Worm (Caenorhabditis elegans) whole organism, L2 larva: ENCODE measurements around the gene fipr-6.

Experiments
- C34F6.9 ChIP-seq: fragments of 150-350 bp; optimal IDR thresholded peaks from 2 replicates; lab custom pipeline; 2014; ENCODE audit warnings: missing biosample characterization, missing genetic modification characterization
- F13H6.1 ChIP-seq: sonication (generic microtip); optimal IDR thresholded peaks from 2 replicates; lab custom pipeline; 2016; ENCODE audit warnings: missing genetic modification characterization, missing compliant biosample characterization
- Y55F3AM.14 ChIP-seq: fragments of 200-800 bp; sonication (Bioruptor generic); optimal IDR thresholded peaks from 2 replicates; lab custom pipeline; 2018; ENCODE audit warnings: mild to moderate bottlenecking, missing genetic modification characterization, missing compliant biosample characterization
- ZK546.5 ChIP-seq: sonication (generic microtip); optimal IDR thresholded peaks from 2 replicates; lab custom pipeline; 2017; ENCODE audit warnings: missing biosample characterization, missing genetic modification characterization
- alr-1 ChIP-seq: fragments of 150-350 bp; optimal IDR thresholded peaks from 2 replicates; lab custom pipeline; 2014; ENCODE audit warnings: missing biosample characterization, missing genetic modification characterization
- aly-2 ChIP-seq: fragments of 150-350 bp; optimal IDR thresholded peaks from 2 replicates; lab custom pipeline; 2014; ENCODE audit warnings: missing biosample characterization, missing genetic modification characterization
- blmp-1 ChIP-seq: sonication (generic microtip); optimal IDR thresholded peaks from 2 replicates; lab custom pipeline; 2017; ENCODE audit warnings: missing genetic modification characterization, mild to moderate bottlenecking, missing compliant biosample characterization, antibody characterized with exemption, moderate library complexity; ENCODE audit not compliant: insufficient read depth
- ceh-16 ChIP-seq: fragments of 150-350 bp; optimal IDR thresholded peaks from 2 replicates; lab custom pipeline; 2014; ENCODE audit warnings: missing biosample characterization, missing genetic modification characterization
- crh-2 ChIP-seq: sonication (generic microtip); optimal IDR thresholded peaks from 2 replicates; lab custom pipeline; 2017; ENCODE audit warnings: missing biosample characterization, missing genetic modification characterization
- dmd-4 ChIP-seq: sonication (generic microtip); optimal IDR thresholded peaks from 2 replicates; lab custom pipeline; 2017; ENCODE audit warnings: missing biosample characterization, missing genetic modification characterization
- egl-27 ChIP-seq: sonication (generic microtip); optimal IDR thresholded peaks from 3 replicates; lab custom pipeline; 2017; ENCODE audit warnings: missing biosample characterization, missing genetic modification reagents, missing genetic modification characterization
- elt-1 ChIP-seq: fragments of 150-350 bp; optimal IDR thresholded peaks from 2 replicates; lab custom pipeline; 2014; ENCODE audit warnings: missing biosample characterization, missing genetic modification characterization
- fos-1 ChIP-seq: fragments of 150-350 bp; optimal IDR thresholded peaks from 2 replicates; lab custom pipeline; 2014; ENCODE audit warnings: missing biosample characterization, missing genetic modification characterization
- lin-13 ChIP-seq: fragments of 150-350 bp; optimal IDR thresholded peaks from 2 replicates; lab custom pipeline; 2014; ENCODE audit warnings: missing biosample characterization, missing genetic modification reagents, missing genetic modification characterization
- lsy-2 ChIP-seq, 2 experiments: fragments of 150-350 bp in 1 of 2; sonication (generic microtip) in 1 of 2; optimal IDR thresholded peaks; 2 replicates each; lab custom pipeline; 2014 to 2017; ENCODE audit warnings: missing biosample characterization in 2 of 2, missing genetic modification characterization in 2 of 2
- mab-5 ChIP-seq: fragments of 150-350 bp; optimal IDR thresholded peaks from 2 replicates; lab custom pipeline; 2014; ENCODE audit warnings: missing biosample characterization, missing genetic modification characterization
- nhr-10 ChIP-seq: sonication (generic microtip); optimal IDR thresholded peaks from 2 replicates; lab custom pipeline; 2017; ENCODE audit warnings: missing biosample characterization, missing genetic modification characterization
- nhr-11 ChIP-seq: fragments of 150-350 bp; optimal IDR thresholded peaks from 2 replicates; lab custom pipeline; 2014; ENCODE audit warnings: missing biosample characterization, missing genetic modification characterization
- nhr-12 ChIP-seq: fragments of 150-350 bp; optimal IDR thresholded peaks from 2 replicates; lab custom pipeline; 2014; ENCODE audit warnings: missing biosample characterization, missing genetic modification characterization
- nhr-21 ChIP-seq: fragments of 150-350 bp; optimal IDR thresholded peaks from 2 replicates; lab custom pipeline; 2014; ENCODE audit warnings: missing biosample characterization, missing genetic modification characterization
- nhr-23 ChIP-seq: fragments of 150-350 bp; optimal IDR thresholded peaks from 2 replicates; lab custom pipeline; 2014; ENCODE audit warnings: missing biosample characterization, missing genetic modification reagents, missing genetic modification characterization
- nhr-237 ChIP-seq: fragments of 150-350 bp; optimal IDR thresholded peaks from 2 replicates; lab custom pipeline; 2014; ENCODE audit warnings: missing biosample characterization, missing genetic modification characterization
- nhr-25 ChIP-seq: fragments of 150-350 bp; sonication (generic microtip); optimal IDR thresholded peaks from 3 replicates; lab custom pipeline; 2014; ENCODE audit warnings: missing biosample characterization, missing genetic modification characterization
- nhr-6 ChIP-seq: fragments of 150-350 bp; optimal IDR thresholded peaks from 2 replicates; lab custom pipeline; 2014; ENCODE audit warnings: missing biosample characterization, missing genetic modification characterization
- nhr-77 ChIP-seq: fragments of 150-350 bp; optimal IDR thresholded peaks from 2 replicates; lab custom pipeline; 2014; ENCODE audit warnings: missing biosample characterization, missing genetic modification characterization
- sma-9 ChIP-seq, 2 experiments: fragments of 150-350 bp in 1 of 2; sonication (generic microtip) in 1 of 2; optimal IDR thresholded peaks; 2 replicates each; lab custom pipeline; 2014 to 2016; ENCODE audit warnings: missing genetic modification characterization in 2 of 2, mild to moderate bottlenecking in 1 of 2, missing biosample characterization in 1 of 2, missing compliant biosample characterization in 1 of 2, missing genetic modification reagents in 1 of 2, moderate library complexity in 1 of 2
- snpc-4 ChIP-seq: fragments of 150-350 bp; optimal IDR thresholded peaks from 2 replicates; lab custom pipeline; 2014; ENCODE audit warnings: missing biosample characterization, missing genetic modification characterization
- unc-39 ChIP-seq: fragments of 150-350 bp; optimal IDR thresholded peaks from 2 replicates; lab custom pipeline; 2014; ENCODE audit warnings: missing biosample characterization, missing genetic modification characterization
- zag-1 ChIP-seq: fragments of 150-350 bp; optimal IDR thresholded peaks from 2 replicates; lab custom pipeline; 2014; ENCODE audit warnings: missing biosample characterization, missing genetic modification characterization
- ztf-1 ChIP-seq: fragments of 200-800 bp; sonication (Bioruptor generic); conservative IDR thresholded peaks from 2 replicates; pipeline ENCODE4 v1.3.6; 2022; ENCODE audit warnings: missing genetic modification characterization, missing compliant biosample characterization
- ztf-11 ChIP-seq: sonication (generic microtip); optimal IDR thresholded peaks from 2 replicates; lab custom pipeline; 2017; ENCODE audit warnings: missing biosample characterization, missing genetic modification characterization
- ztf-4 ChIP-seq: fragments of 150-350 bp; optimal IDR thresholded peaks from 2 replicates; lab custom pipeline; 2014; ENCODE audit warnings: missing biosample characterization, missing genetic modification characterization

The fipr-6 gene

DNA sequence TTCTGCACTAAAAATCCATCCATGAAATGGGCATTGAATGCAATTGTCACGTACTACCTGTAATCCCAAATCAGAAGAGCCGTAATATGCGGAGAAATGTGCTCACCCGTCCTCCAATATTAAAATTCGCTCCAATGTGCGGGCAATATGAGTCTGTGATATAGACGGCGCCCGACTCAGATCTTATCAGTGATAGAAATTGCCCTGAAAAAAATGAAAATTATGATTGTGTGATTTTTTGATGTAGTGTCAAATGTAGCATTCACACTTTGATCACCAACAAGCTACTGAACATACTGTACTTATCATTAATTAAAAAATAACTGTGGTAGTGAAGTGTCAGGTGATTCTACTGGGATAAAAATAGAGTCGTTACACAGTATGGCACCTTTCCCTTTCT lies 6.4 kb upstream of the fipr-6 start:
- TF ChIP-seq ztf-11, result no peak
- TF ChIP-seq egl-27 (tag; lab: Kevin White, UChicago), result no peak
- TF ChIP-seq nhr-25 (tag; lab: Kevin White, UChicago), result no peak
- peak; percentile 60 for TF ChIP-seq fos-1 (tag; lab: Kevin White, UChicago)
- no peak for TF ChIP-seq C34F6.9 (tag; lab: Kevin White, UChicago)
- no peak for TF ChIP-seq nhr-21
- no peak for TF ChIP-seq nhr-77 (tag; lab: Kevin White, UChicago)

DNA sequence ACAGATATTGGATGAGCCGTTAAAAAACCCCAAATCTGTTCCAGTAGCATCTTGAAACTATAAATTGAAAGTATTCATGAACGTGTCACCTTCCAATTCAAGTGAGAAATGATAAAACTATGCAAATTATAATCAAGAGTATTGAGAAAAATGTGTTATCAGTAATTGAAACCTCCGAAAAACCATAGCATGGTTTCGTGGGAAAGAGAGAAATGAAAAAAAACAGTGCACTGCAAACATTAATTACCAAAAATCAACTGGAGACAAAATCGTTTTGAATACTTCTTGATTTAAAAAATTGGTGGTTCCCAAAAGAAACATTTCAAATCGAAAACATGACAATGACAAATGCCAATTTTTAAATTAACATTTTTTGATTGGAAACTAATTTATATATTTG lies 5.4 kb upstream of the fipr-6 start, which contains the start of gene daf-36:
daf-36 (minus strand) TSS at position 101 of the 400 bp plus-strand sequence.
- TF ChIP-seq fos-1 (tag; lab: Kevin White, UChicago) (peak; percentile 62), aly-2 (tag; lab: Kevin White, UChicago) (no peak), mab-5 (tag; lab: Kevin White, UChicago) (no peak), zag-1 (no peak), unc-39 (tag; lab: Kevin White, UChicago) (no peak)

DNA sequence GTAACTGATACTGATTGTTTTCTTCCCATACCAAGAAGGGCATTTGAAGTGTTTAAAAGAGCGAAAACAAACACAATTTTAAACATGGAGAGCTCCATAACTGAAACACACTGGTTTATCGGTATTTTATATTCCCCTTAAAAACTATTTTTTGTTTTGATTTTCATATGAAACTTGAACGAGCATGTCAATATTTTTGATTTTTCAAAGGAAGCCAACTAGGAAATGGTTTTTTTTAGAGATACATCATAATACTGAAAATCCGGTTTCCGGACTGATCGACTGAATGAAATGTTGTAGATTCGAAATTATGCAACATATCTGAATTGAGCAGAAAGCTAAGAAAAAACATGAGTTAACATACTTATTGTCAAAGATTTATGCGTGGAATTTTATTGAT lies 3.7 kb upstream of the fipr-6 start, which contains the start of gene ttr-19:
ttr-19 (minus strand) TSS at position 101 of the 400 bp plus-strand sequence.
- TF ChIP-seq nhr-6 (tag; lab: Kevin White, UChicago) (no peak), dmd-4 (no peak), ceh-16 (tag; lab: Kevin White, UChicago) (no peak), nhr-23 (tag; lab: Kevin White, UChicago) (no peak), egl-27 (tag; lab: Kevin White, UChicago) (no peak), ztf-1 (GFP tag; lab: Robert Waterston, UW) (no peak), nhr-10 (no peak), nhr-77 (tag; lab: Kevin White, UChicago) (no peak), elt-1 (no peak), nhr-12 (tag; lab: Kevin White, UChicago) (no peak), zag-1 (no peak), mab-5 (tag; lab: Kevin White, UChicago) (no peak), lsy-2 (tag; optimal IDR thresholded peaks at IDR 0.05; lab: Kevin White, UChicago) (no peak)
- TF ChIP-seq, all 48 proteins: peak for 0

DNA sequence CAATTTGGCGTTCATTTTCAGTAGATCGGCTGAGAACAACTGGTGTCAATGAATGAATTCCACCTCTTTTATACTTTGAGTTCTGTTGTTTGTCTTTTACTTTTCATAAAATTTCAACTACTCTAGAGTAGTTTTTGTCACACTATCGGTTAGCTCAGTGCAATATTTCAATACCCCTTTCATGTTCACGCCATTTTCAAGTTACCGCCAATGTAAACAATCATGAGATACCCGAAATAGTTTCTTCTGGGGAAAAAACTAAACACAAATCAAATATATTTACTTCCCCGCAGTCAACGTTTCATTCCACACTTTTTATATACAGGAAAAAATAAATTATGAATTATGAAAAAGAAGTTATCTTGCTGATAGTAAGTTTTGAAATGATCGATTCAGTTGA lies 2.7 kb upstream of the fipr-6 start, which contains the start of gene fipr-4:
fipr-4 (minus strand) TSS at position 101 of the 400 bp plus-strand sequence.
- TF ChIP-seq ztf-4 (tag; lab: Kevin White, UChicago), result no peak
- peak; percentile 9 for TF ChIP-seq F13H6.1 (tag; lab: Kevin White, UChicago)

DNA sequence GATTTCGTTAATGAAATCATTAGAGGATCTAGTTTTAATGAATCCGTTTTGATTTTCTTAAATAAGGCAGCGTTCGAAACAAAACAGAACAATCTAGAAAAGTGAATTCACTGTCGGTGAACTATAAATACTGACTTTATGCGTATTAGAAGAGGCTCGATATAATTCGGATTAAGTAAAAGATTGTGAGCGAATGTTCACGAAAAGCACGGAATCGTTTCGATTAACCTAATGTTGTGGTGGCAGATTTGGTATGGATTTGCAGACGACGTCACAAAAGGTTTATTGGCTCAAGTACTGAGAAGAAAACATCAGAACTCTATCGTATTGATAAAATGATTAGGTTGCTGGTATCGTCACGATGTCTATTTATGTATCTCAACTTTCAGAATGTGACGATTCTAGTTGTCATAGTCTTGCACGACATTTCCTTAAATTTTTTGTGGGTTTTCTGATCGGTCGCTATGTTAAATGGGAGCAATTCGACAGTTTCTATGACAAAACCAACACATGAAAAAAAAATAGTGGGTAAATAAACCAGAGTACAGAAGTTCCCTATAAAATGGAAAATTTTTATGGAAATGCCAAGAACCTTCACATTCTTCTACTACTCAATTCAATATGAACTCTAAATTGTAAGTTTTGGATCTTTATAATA lies 1.7 kb upstream of the fipr-6 start, which contains the start of the genes pyt-1 and fipr-7:
pyt-1 (minus strand) TSS at position 101 of the 658 bp plus-strand sequence.
fipr-7 (plus strand) TSS at position 608 of the 658 bp plus-strand sequence.
- TF ChIP-seq sma-9 (GFP tag; optimal IDR thresholded peaks at IDR 0.05; lab: Kevin White, UChicago), result no peak
- TF ChIP-seq sma-9 (tag; optimal IDR thresholded peaks at IDR 0.05; lab: Kevin White, UChicago), result no peak
- TF ChIP-seq ZK546.5 (tag; lab: Kevin White, UChicago), result no peak
- TF ChIP-seq alr-1 (tag; lab: Kevin White, UChicago), result no peak
- no peak for TF ChIP-seq C34F6.9 (tag; lab: Kevin White, UChicago)
- TF ChIP-seq fos-1 (tag; lab: Kevin White, UChicago), result no peak
- TF ChIP-seq lin-13 (GFP tag; lab: Kevin White, UChicago), result no peak
- no peak for TF ChIP-seq blmp-1 (tag; lab: Kevin White, UChicago)
- TF ChIP-seq crh-2 (tag; lab: Kevin White, UChicago), result no peak
- TF ChIP-seq nhr-6 (tag; lab: Kevin White, UChicago), result no peak

DNA sequence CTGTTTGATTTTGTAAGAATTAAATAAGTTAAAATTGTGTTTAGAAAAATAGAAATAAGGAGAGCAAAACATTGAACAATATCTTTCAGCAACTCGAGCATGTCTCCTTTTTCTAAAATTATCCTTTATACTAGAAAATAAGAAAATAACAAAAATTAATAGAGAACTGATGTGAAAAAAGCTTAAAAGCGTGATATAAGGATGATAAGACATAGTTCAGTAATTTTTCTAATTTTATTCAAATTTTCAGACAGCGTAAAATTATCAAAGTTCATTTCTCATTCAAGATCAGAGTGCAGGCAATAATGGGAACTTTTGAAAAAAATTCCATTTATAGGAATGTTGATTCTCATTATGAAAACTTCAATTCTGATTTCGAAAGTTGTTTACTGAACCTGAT lies 2.3 kb downstream of the fipr-6 start, which contains the start of gene str-182:
str-182 (minus strand) TSS at position 101 of the 400 bp plus-strand sequence.
- TF ChIP-seq nhr-11 (no peak), lin-13 (GFP tag; lab: Kevin White, UChicago) (no peak), aly-2 (tag; lab: Kevin White, UChicago) (no peak), dmd-4 (no peak), blmp-1 (tag; lab: Kevin White, UChicago) (no peak), ztf-1 (GFP tag; lab: Robert Waterston, UW) (no peak), zag-1 (no peak), nhr-6 (tag; lab: Kevin White, UChicago) (no peak), ZK546.5 (tag; lab: Kevin White, UChicago) (no peak), snpc-4 (tag; lab: Kevin White, UChicago) (no peak), Y55F3AM.14 (GFP tag; lab: Kevin White, UChicago) (no peak), egl-27 (tag; lab: Kevin White, UChicago) (no peak), nhr-25 (tag; lab: Kevin White, UChicago) (no peak), nhr-237 (tag; lab: Kevin White, UChicago) (no peak), F13H6.1 (tag; lab: Kevin White, UChicago) (no peak), nhr-23 (tag; lab: Kevin White, UChicago) (no peak)
